Worm (Caenorhabditis elegans): Measurements from ENCODE around the gene C18E9.2.
A peak's percentile ranks its signal among the peaks of the same experiment; 100 is the strongest.

The C18E9.2 gene

ce11 chrII:8922140-8922539 lies 42.7 kb upstream of the C18E9.2 start, which contains the start of gene B0457.6:
TSS of gene B0457.6 (plus strand) at chrII:8922423.
- peak; percentile 61 for TF ChIP-seq fos-1 (tag; optimal IDR thresholded peaks at IDR 0.05)
- peak; percentile 24 for TF ChIP-seq unc-55 (GFP tag; optimal IDR thresholded peaks at IDR 0.05)
- no peak for TF ChIP-seq Y55F3AM.14 (GFP tag; optimal IDR thresholded peaks at IDR 0.05)
- TF ChIP-seq dmd-4 (tag; optimal IDR thresholded peaks at IDR 0.05): no peak

- TF ChIP-seq egl-27 (tag; optimal IDR thresholded peaks at IDR 0.05): no peak
- TF ChIP-seq mbf-1 (tag; optimal IDR thresholded peaks at IDR 0.05): no peak
- no peak for TF ChIP-seq R02D3.7 (tag; optimal IDR thresholded peaks at IDR 0.05)
- no peak for TF ChIP-seq gmeb-1 (tag; optimal IDR thresholded peaks at IDR 0.05)
- no peak for TF ChIP-seq Y55F3AM.14 (GFP tag; optimal IDR thresholded peaks at IDR 0.05)
- no peak for TF ChIP-seq sem-4 (tag; optimal IDR thresholded peaks at IDR 0.05)
- TF ChIP-seq fos-1 (tag; optimal IDR thresholded peaks at IDR 0.05): peak; percentile 4
These were observed 41.6 kb upstream of the C18E9.2 start for ce11 chrII:8923187-8923586.

DNA sequence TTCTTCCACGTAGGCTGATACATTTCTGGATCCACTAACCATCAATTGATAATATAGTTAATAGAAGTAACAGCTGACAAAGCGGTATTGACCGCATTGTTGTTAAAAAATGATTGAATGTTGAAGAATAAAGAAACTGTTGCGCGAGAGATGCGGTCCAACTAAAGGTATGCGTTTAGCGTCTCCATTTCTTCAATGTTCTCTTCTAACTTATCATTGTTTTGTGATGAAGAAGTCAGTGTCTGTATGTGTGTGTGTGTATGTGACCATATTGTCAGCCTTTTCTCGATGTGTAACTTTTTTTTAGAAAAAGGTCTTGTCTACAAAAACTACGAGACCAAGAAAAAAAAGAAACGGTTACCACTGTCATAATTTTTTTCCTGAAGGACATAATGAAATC lies 38.4 kb upstream of the C18E9.2 start, which contains the start of gene B0457.2:
Gene B0457.2, minus strand, starts transcription at position 101 of the 400 bp plus-strand sequence.
- TF ChIP-seq sma-3 (GFP tag; optimal IDR thresholded peaks at IDR 0.05) (no peak), elt-1 (tag; optimal IDR thresholded peaks at IDR 0.05) (no peak), sem-4 (tag; optimal IDR thresholded peaks at IDR 0.05) (no peak)

ce11 chrII:8927253-8927791 lies 37.5 kb upstream of the C18E9.2 start, which contains the start of gene cct-2:
TSS of gene cct-2 (plus strand) at chrII:8927741.
- TF ChIP-seq skn-1 (tag; optimal IDR thresholded peaks at IDR 0.05) (no peak), aly-2 (tag; optimal IDR thresholded peaks at IDR 0.05) (no peak), fos-1 (tag; optimal IDR thresholded peaks at IDR 0.05) (peak; percentile 38), unc-55 (GFP tag; optimal IDR thresholded peaks at IDR 0.05) (peak; percentile 64), lin-13 (GFP tag; optimal IDR thresholded peaks at IDR 0.05) (peak; percentile 38), ztf-4 (tag; optimal IDR thresholded peaks at IDR 0.05) (peak; percentile 15), sma-3 (GFP tag; optimal IDR thresholded peaks at IDR 0.05) (peak; percentile 30), lsy-2 (tag; optimal IDR thresholded peaks at IDR 0.05) (peak in 1 of 2 experiments; percentile 64), gmeb-1 (tag; optimal IDR thresholded peaks at IDR 0.05) (peak; percentile 5), C34F6.9 (tag; optimal IDR thresholded peaks at IDR 0.05) (peak; percentile 73), crh-2 (tag; optimal IDR thresholded peaks at IDR 0.05) (peak; percentile 17)

- TF ChIP-seq F13H6.1 (tag; optimal IDR thresholded peaks at IDR 0.05) (peak; percentile 10), R02D3.7 (tag; optimal IDR thresholded peaks at IDR 0.05) (no peak)
These were observed 35.0 kb upstream of the C18E9.2 start, which contains the start of gene mrpl-50 for ce11 chrII:8929771-8930170. TSS of gene mrpl-50 (plus strand) at chrII:8929841.

ce11 chrII:8930763-8931162 lies 34.0 kb upstream of the C18E9.2 start, which contains the start of gene enol-1:
TSS of gene enol-1 (plus strand) at chrII:8930997.
- TF ChIP-seq nhr-23 (tag; optimal IDR thresholded peaks at IDR 0.05) (no peak), lin-39 (tag; optimal IDR thresholded peaks at IDR 0.05) (no peak), C34F6.9 (tag; optimal IDR thresholded peaks at IDR 0.05) (no peak), lin-11 (tag; optimal IDR thresholded peaks at IDR 0.05) (no peak), alr-1 (tag; optimal IDR thresholded peaks at IDR 0.05) (no peak), gmeb-1 (tag; optimal IDR thresholded peaks at IDR 0.05) (no peak), nhr-6 (tag; optimal IDR thresholded peaks at IDR 0.05) (no peak), zag-1 (tag; optimal IDR thresholded peaks at IDR 0.05) (no peak), nhr-11 (tag; optimal IDR thresholded peaks at IDR 0.05) (no peak), peb-1 (tag; optimal IDR thresholded peaks at IDR 0.05) (no peak), lsy-2 (tag; optimal IDR thresholded peaks at IDR 0.05) (no peak), snpc-4 (tag; optimal IDR thresholded peaks at IDR 0.05) (no peak), nhr-237 (tag; optimal IDR thresholded peaks at IDR 0.05) (no peak), ztf-4 (tag; optimal IDR thresholded peaks at IDR 0.05) (no peak), skn-1 (tag; optimal IDR thresholded peaks at IDR 0.05) (no peak), nhr-21 (tag; optimal IDR thresholded peaks at IDR 0.05) (no peak), ztf-1 (GFP tag; conservative IDR thresholded peaks at IDR 0.05) (no peak), crh-2 (tag; optimal IDR thresholded peaks at IDR 0.05) (no peak)
